Worm (Caenorhabditis elegans) whole organism, L3 larva: ENCODE data around the gene dcr-1.

Experiments
- R02D3.7 ChIP-seq: fragments of 150-350 bp; optimal IDR thresholded peaks from 2 replicates; lab custom pipeline; 2014; ENCODE audit warnings: missing biosample characterization, missing genetic modification characterization
- ZK546.5 ChIP-seq: sonication (generic microtip); optimal IDR thresholded peaks from 2 replicates; lab custom pipeline; 2017; ENCODE audit warnings: missing biosample characterization, missing genetic modification characterization
- aly-2 ChIP-seq: fragments of 150-350 bp; optimal IDR thresholded peaks from 2 replicates; lab custom pipeline; 2014; ENCODE audit warnings: missing biosample characterization, missing genetic modification characterization
- ama-1 ChIP-seq: fragments of 150-350 bp; optimal IDR thresholded peaks from 2 replicates; lab custom pipeline; 2018
- ceh-16 ChIP-seq: sonication (generic microtip); optimal IDR thresholded peaks from 2 replicates; lab custom pipeline; 2017; ENCODE audit warnings: missing biosample characterization, missing genetic modification characterization
- ceh-28 ChIP-seq: fragments of 150-350 bp; optimal IDR thresholded peaks from 2 replicates; lab custom pipeline; 2014; ENCODE audit warnings: missing biosample characterization, missing genetic modification reagents, missing genetic modification characterization
- ceh-82 ChIP-seq: fragments of 150-350 bp; optimal IDR thresholded peaks from 2 replicates; lab custom pipeline; 2014; ENCODE audit warnings: missing biosample characterization, missing genetic modification characterization
- ceh-9 ChIP-seq: sonication (generic microtip); optimal IDR thresholded peaks from 2 replicates; lab custom pipeline; 2018; ENCODE audit warnings: missing biosample characterization, missing genetic modification characterization
- daf-12 ChIP-seq: fragments of 150-350 bp; optimal IDR thresholded peaks from 2 replicates; lab custom pipeline; 2014; ENCODE audit warnings: missing biosample characterization, missing genetic modification reagents, missing genetic modification characterization
- egl-27 ChIP-seq: sonication (generic microtip); optimal IDR thresholded peaks from 4 replicates; lab custom pipeline; 2017; ENCODE audit warnings: missing biosample characterization, missing genetic modification reagents, missing genetic modification characterization
- egl-5 ChIP-seq: fragments of 150-350 bp; optimal IDR thresholded peaks from 2 replicates; lab custom pipeline; 2017; ENCODE audit warnings: missing biosample characterization, missing genetic modification reagents, missing genetic modification characterization, inconsistent platforms
- elt-1 ChIP-seq: fragments of 150-350 bp; optimal IDR thresholded peaks from 2 replicates; lab custom pipeline; 2014; ENCODE audit warnings: missing biosample characterization, missing genetic modification characterization
- elt-2 ChIP-seq: sonication (generic microtip); optimal IDR thresholded peaks from 2 replicates; lab custom pipeline; 2016; ENCODE audit warnings: missing genetic modification reagents, mild to moderate bottlenecking, missing genetic modification characterization, missing compliant biosample characterization
- elt-3 ChIP-seq, 3 experiments: fragments of 150-350 bp in 1 of 3; sonication (generic microtip) in 2 of 3; optimal IDR thresholded peaks; 2 replicates in 2 of 3; 4 replicates in 1 of 3; lab custom pipeline; 2014 to 2017; ENCODE audit warnings: missing biosample characterization in 3 of 3, missing genetic modification characterization in 3 of 3
- eor-1 ChIP-seq, 2 experiments: fragments of 150-350 bp; optimal IDR thresholded peaks; 2 replicates each; lab custom pipeline; 2014 to 2018; ENCODE audit warnings: missing biosample characterization in 2 of 2, missing genetic modification characterization in 2 of 2
- fkh-10 ChIP-seq: sonication (generic microtip); optimal IDR thresholded peaks from 2 replicates; lab custom pipeline; 2017; ENCODE audit warnings: missing biosample characterization, missing genetic modification reagents, missing genetic modification characterization
- fkh-2 ChIP-seq: fragments of 150-350 bp; optimal IDR thresholded peaks from 2 replicates; lab custom pipeline; 2014; ENCODE audit warnings: missing biosample characterization, missing genetic modification reagents, missing genetic modification characterization
- fos-1 ChIP-seq: fragments of 150-350 bp; optimal IDR thresholded peaks from 2 replicates; lab custom pipeline; 2014; ENCODE audit warnings: missing biosample characterization, missing genetic modification characterization
- hmg-11 ChIP-seq: sonication (generic microtip); optimal IDR thresholded peaks from 2 replicates; lab custom pipeline; 2016; ENCODE audit warnings: missing genetic modification characterization, missing compliant biosample characterization
- jun-1 ChIP-seq: fragments of 150-350 bp; optimal IDR thresholded peaks from 2 replicates; lab custom pipeline; 2014; ENCODE audit warnings: missing biosample characterization, missing genetic modification reagents, missing genetic modification characterization
- lin-15B ChIP-seq: fragments of 150-350 bp; optimal IDR thresholded peaks from 2 replicates; lab custom pipeline; 2014; ENCODE audit warnings: missing biosample characterization, missing genetic modification characterization
- lin-39 ChIP-seq: fragments of 150-350 bp; optimal IDR thresholded peaks from 2 replicates; lab custom pipeline; 2018; ENCODE audit warnings: missing biosample characterization, missing genetic modification reagents, missing genetic modification characterization
- lsy-12 ChIP-seq: sonication (generic microtip); optimal IDR thresholded peaks from 2 replicates; lab custom pipeline; 2016; ENCODE audit warnings: mild to moderate bottlenecking, missing genetic modification characterization, missing compliant biosample characterization
- mdl-1 ChIP-seq: fragments of 150-350 bp; optimal IDR thresholded peaks from 2 replicates; lab custom pipeline; 2014; ENCODE audit warnings: missing biosample characterization, missing genetic modification characterization
- mml-1 ChIP-seq: fragments of 150-350 bp; sonication (generic microtip); optimal IDR thresholded peaks from 3 replicates; lab custom pipeline; 2014; ENCODE audit warnings: missing biosample characterization, missing genetic modification characterization
- nfya-1 ChIP-seq: sonication (generic microtip); optimal IDR thresholded peaks from 2 replicates; lab custom pipeline; 2017; ENCODE audit warnings: missing genetic modification characterization, mild to moderate bottlenecking, missing compliant biosample characterization, antibody characterized with exemption, moderate library complexity; ENCODE audit not compliant: insufficient read depth
- nhr-11 ChIP-seq: fragments of 150-350 bp; optimal IDR thresholded peaks from 2 replicates; lab custom pipeline; 2014; ENCODE audit warnings: missing biosample characterization, missing genetic modification characterization
- nhr-12 ChIP-seq: fragments of 150-350 bp; optimal IDR thresholded peaks from 2 replicates; lab custom pipeline; 2014; ENCODE audit warnings: missing biosample characterization, missing genetic modification characterization
- nhr-23 ChIP-seq: fragments of 150-350 bp; optimal IDR thresholded peaks from 2 replicates; lab custom pipeline; 2014; ENCODE audit warnings: missing biosample characterization, missing genetic modification reagents, missing genetic modification characterization
- nhr-237 ChIP-seq: fragments of 150-350 bp; optimal IDR thresholded peaks from 2 replicates; lab custom pipeline; 2014; ENCODE audit warnings: missing biosample characterization, missing genetic modification characterization
- nhr-25 ChIP-seq: sonication (generic microtip); optimal IDR thresholded peaks from 2 replicates; lab custom pipeline; 2017; ENCODE audit warnings: missing biosample characterization, missing genetic modification characterization
- nhr-28 ChIP-seq: fragments of 150-350 bp; optimal IDR thresholded peaks from 2 replicates; lab custom pipeline; 2014; ENCODE audit warnings: missing biosample characterization, missing genetic modification characterization
- nhr-43 ChIP-seq: sonication (generic microtip); optimal IDR thresholded peaks from 2 replicates; lab custom pipeline; 2016; ENCODE audit warnings: mild to moderate bottlenecking, missing genetic modification characterization, missing compliant biosample characterization; ENCODE audit not compliant: poor library complexity, severe bottlenecking
- nhr-67 ChIP-seq: fragments of 150-350 bp; optimal IDR thresholded peaks from 2 replicates; lab custom pipeline; 2014; ENCODE audit warnings: missing biosample characterization, missing genetic modification characterization
- nhr-76 ChIP-seq: fragments of 150-350 bp; sonication (generic microtip); optimal IDR thresholded peaks from 5 replicates; lab custom pipeline; 2014; ENCODE audit warnings: missing biosample characterization, missing genetic modification characterization
- nhr-77 ChIP-seq: fragments of 150-350 bp; optimal IDR thresholded peaks from 2 replicates; lab custom pipeline; 2014; ENCODE audit warnings: missing biosample characterization, missing genetic modification characterization
- pha-4 ChIP-seq: fragments of 150-350 bp; optimal IDR thresholded peaks from 2 replicates; lab custom pipeline; 2014; ENCODE audit warnings: missing biosample characterization, missing genetic modification reagents, missing genetic modification characterization
- pqm-1 ChIP-seq: fragments of 150-350 bp; optimal IDR thresholded peaks from 2 replicates; lab custom pipeline; 2017; ENCODE audit warnings: missing biosample characterization, missing genetic modification characterization, inconsistent platforms
- sea-2 ChIP-seq: fragments of 150-350 bp; sonication (generic microtip); optimal IDR thresholded peaks from 4 replicates; lab custom pipeline; 2014; ENCODE audit warnings: missing biosample characterization, missing genetic modification reagents, missing genetic modification characterization
- skn-1 ChIP-seq: fragments of 150-350 bp; optimal IDR thresholded peaks from 2 replicates; lab custom pipeline; 2014; ENCODE audit warnings: missing biosample characterization, missing genetic modification characterization
- snpc-4 ChIP-seq: fragments of 150-350 bp; optimal IDR thresholded peaks from 2 replicates; lab custom pipeline; 2014; ENCODE audit warnings: missing biosample characterization, missing genetic modification characterization
- tbx-2 ChIP-seq: sonication (generic microtip); optimal IDR thresholded peaks from 2 replicates; lab custom pipeline; 2016; ENCODE audit warnings: mild to moderate bottlenecking, missing genetic modification characterization, missing compliant biosample characterization
- unc-39 ChIP-seq: sonication (generic microtip); optimal IDR thresholded peaks from 4 replicates; lab custom pipeline; 2017; ENCODE audit warnings: missing biosample characterization, missing genetic modification characterization
- unc-62 ChIP-seq: fragments of 150-350 bp; sonication (generic microtip); optimal IDR thresholded peaks from 4 replicates; lab custom pipeline; 2014; ENCODE audit warnings: missing biosample characterization, missing genetic modification reagents, missing genetic modification characterization
- zag-1 ChIP-seq: fragments of 150-350 bp; optimal IDR thresholded peaks from 2 replicates; lab custom pipeline; 2014; ENCODE audit warnings: missing biosample characterization, missing genetic modification characterization
- ztf-11 ChIP-seq: fragments of 150-350 bp; optimal IDR thresholded peaks from 2 replicates; lab custom pipeline; 2014; ENCODE audit warnings: missing biosample characterization, missing genetic modification characterization
- ztf-4 ChIP-seq: fragments of 150-350 bp; optimal IDR thresholded peaks from 2 replicates; lab custom pipeline; 2014; ENCODE audit warnings: missing biosample characterization, missing genetic modification characterization

The dcr-1 gene

DNA sequence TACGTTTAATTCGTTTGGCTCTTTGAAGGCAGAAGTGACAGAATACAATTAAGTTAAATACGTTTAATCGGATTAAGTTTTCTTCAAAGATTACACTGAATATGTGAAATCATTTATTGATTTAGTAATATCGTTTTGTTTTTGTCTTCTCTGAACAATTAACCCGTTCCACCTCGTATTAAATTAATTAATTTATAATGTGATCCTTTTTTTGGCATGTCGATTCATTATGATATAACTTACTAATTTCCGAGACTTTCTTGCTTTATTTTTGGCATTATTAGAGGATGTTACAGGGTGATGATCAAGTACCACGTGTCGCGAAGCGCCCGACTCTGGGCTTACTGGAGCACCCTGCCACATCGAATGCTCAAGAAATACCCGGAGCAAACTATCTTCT, 35.9 kb downstream of the dcr-1 start, which contains the start of gene K12H4.5:
Gene K12H4.5 (plus strand): TSS at position 301 of the 400 bp plus-strand sequence.
- no peak for TF ChIP-seq nhr-237
- no peak for TF ChIP-seq lin-15B
- TF ChIP-seq daf-12 (tag; lab: Kevin White, UChicago): no peak
- TF ChIP-seq egl-5 (tag; lab: Kevin White, UChicago): no peak
- no peak for TF ChIP-seq elt-2
- TF ChIP-seq elt-3 (tag; optimal IDR thresholded peaks at IDR 0.05; lab: Kevin White, UChicago): no peak
- no peak for TF ChIP-seq ceh-16 (tag; lab: Kevin White, UChicago)
- no peak for TF ChIP-seq fkh-2 (tag; lab: Kevin White, UChicago)
- no peak for TF ChIP-seq tbx-2 (tag; lab: Kevin White, UChicago)
- TF ChIP-seq nhr-11 (tag; lab: Kevin White, UChicago): no peak
- no peak for TF ChIP-seq fkh-10 (GFP tag; lab: Kevin White, UChicago)
- TF ChIP-seq egl-27 (tag; lab: Kevin White, UChicago): no peak
- TF ChIP-seq R02D3.7 (tag; lab: Kevin White, UChicago): no peak
- no peak for TF ChIP-seq nhr-43 (tag; lab: Kevin White, UChicago)
- TF ChIP-seq nhr-77 (tag; lab: Kevin White, UChicago): no peak
- TF ChIP-seq nhr-28 (tag; lab: Kevin White, UChicago): no peak
- TF ChIP-seq, all 47 proteins: peak for 0

DNA sequence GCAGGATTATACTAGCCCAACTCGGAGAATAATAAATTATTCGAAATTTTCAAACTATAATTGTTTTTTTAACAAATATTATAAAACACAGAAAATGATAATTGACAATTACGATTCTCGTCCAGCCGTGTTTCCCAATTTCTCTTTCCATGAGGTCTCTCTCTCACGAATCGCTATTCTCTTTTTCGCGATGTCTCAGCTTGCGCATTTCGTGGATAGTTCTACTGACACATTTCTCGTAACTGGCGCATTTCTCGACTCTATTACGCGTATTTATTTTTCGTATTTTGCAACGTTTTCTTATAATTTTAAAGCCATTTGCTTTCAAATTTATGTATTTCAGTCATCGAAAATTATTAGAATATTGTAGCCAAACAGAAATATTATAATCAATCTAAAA, 36.3 kb downstream of the dcr-1 start:
- no peak for TF ChIP-seq sea-2 (GFP tag; lab: Kevin White, UChicago)
- TF ChIP-seq unc-62 (GFP tag; lab: Kevin White, UChicago): peak; percentile 96
- TF ChIP-seq jun-1 (tag; lab: Kevin White, UChicago): peak; percentile 97
- TF ChIP-seq nfya-1 (tag; lab: Kevin White, UChicago): peak; percentile 96
- peak; percentile 81 for TF ChIP-seq ztf-4
- peak; percentile 96 for TF ChIP-seq egl-27 (tag; lab: Kevin White, UChicago)
- peak; percentile 93 for TF ChIP-seq ceh-28 (tag; lab: Kevin White, UChicago)
- peak; percentile 98 for TF ChIP-seq lsy-12
- TF ChIP-seq lin-15B: peak; percentile 99
- TF ChIP-seq nhr-237: no peak
- no peak for TF ChIP-seq nhr-28 (tag; lab: Kevin White, UChicago)
- peak in 1 of 3 experiments; percentile 98 for TF ChIP-seq elt-3 (tag; optimal IDR thresholded peaks at IDR 0.05; lab: Kevin White, UChicago)
- peak; percentile 72 for TF ChIP-seq mdl-1
- TF ChIP-seq nhr-43 (tag; lab: Kevin White, UChicago): peak; percentile 97
- TF ChIP-seq ceh-16 (tag; lab: Kevin White, UChicago): peak; percentile 69
- TF ChIP-seq egl-5 (tag; lab: Kevin White, UChicago): peak; percentile 82
- no peak for TF ChIP-seq fkh-2 (tag; lab: Kevin White, UChicago)
- TF ChIP-seq nhr-25 (tag; lab: Kevin White, UChicago): peak; percentile 96
- peak; percentile 82 for TF ChIP-seq elt-1 (tag; lab: Kevin White, UChicago)
- TF ChIP-seq nhr-11 (tag; lab: Kevin White, UChicago): peak; percentile 97
- peak; percentile 96 for TF ChIP-seq pqm-1 (tag; lab: Kevin White, UChicago)
- peak; percentile 89 for TF ChIP-seq nhr-77 (tag; lab: Kevin White, UChicago)
- peak; percentile 53 for TF ChIP-seq ama-1
- peak; percentile 92 for TF ChIP-seq skn-1
- no peak for TF ChIP-seq ceh-9
- no peak for TF ChIP-seq mml-1 (tag; lab: Kevin White, UChicago)
- TF ChIP-seq ztf-11: peak; percentile 57
- peak; percentile 95 for TF ChIP-seq snpc-4 (tag; lab: Kevin White, UChicago)
- TF ChIP-seq tbx-2 (tag; lab: Kevin White, UChicago): peak; percentile 87
- TF ChIP-seq nhr-67: peak; percentile 44
- peak; percentile 79 for TF ChIP-seq nhr-76 (tag; lab: Kevin White, UChicago)
- peak; percentile 92 for TF ChIP-seq ceh-82 (tag; lab: Kevin White, UChicago)
- TF ChIP-seq nhr-23 (tag; lab: Kevin White, UChicago): peak; percentile 97
- TF ChIP-seq aly-2 (tag; lab: Kevin White, UChicago): no peak
- TF ChIP-seq fos-1 (tag; lab: Kevin White, UChicago): peak; percentile 93
- TF ChIP-seq unc-39: no peak
- peak; percentile 21 for TF ChIP-seq daf-12 (tag; lab: Kevin White, UChicago)
- TF ChIP-seq eor-1 (tag; optimal IDR thresholded peaks at IDR 0.05; lab: Kevin White, UChicago): peak in 1 of 2 experiments; percentile 14
- peak; percentile 95 for TF ChIP-seq R02D3.7 (tag; lab: Kevin White, UChicago)
- TF ChIP-seq ZK546.5 (tag; lab: Kevin White, UChicago): peak; percentile 66
- peak; percentile 96 for TF ChIP-seq hmg-11
- TF ChIP-seq fkh-10 (GFP tag; lab: Kevin White, UChicago): peak; percentile 96
- no peak for TF ChIP-seq nhr-12 (tag; lab: Kevin White, UChicago)
- peak; percentile 98 for TF ChIP-seq lin-39 (tag; lab: Kevin White, UChicago)
- TF ChIP-seq pha-4: peak; percentile 100
- TF ChIP-seq zag-1 (tag; lab: Kevin White, UChicago): peak; percentile 49
- TF ChIP-seq elt-2: peak; percentile 93
